Fruit fly (Drosophila melanogaster) whole organism, wandering third instar larva: ENCODE data around the gene CG7692.

Experiments used
- Abd-B ChIP-seq: fragments of >200 bp; optimal IDR thresholded peaks from 2 replicates; lab custom pipeline; 2017; ENCODE audit warnings: missing biosample characterization, missing genetic modification characterization
- CG32264 ChIP-seq: fragments of 200-800 bp; sonication (Bioruptor generic); optimal IDR thresholded peaks from 2 replicates; lab custom pipeline; 2016; ENCODE audit warnings: missing biosample characterization, missing genetic modification characterization
- CG9705 ChIP-seq: fragments of 200-800 bp; sonication (Bioruptor generic); optimal IDR thresholded peaks from 2 replicates; lab custom pipeline; 2018; ENCODE audit warnings: missing biosample characterization, mild to moderate bottlenecking, missing genetic modification characterization
- CrebA ChIP-seq: fragments of 200-800 bp; sonication (Bioruptor generic); optimal IDR thresholded peaks from 2 replicates; lab custom pipeline; 2016; ENCODE audit warnings: missing biosample characterization, mild to moderate bottlenecking, missing genetic modification characterization, borderline replicate concordance
- Dfd ChIP-seq: fragments of >200 bp; optimal IDR thresholded peaks from 2 replicates; lab custom pipeline; 2017; ENCODE audit warnings: missing biosample characterization, missing genetic modification characterization
- Dif ChIP-seq: fragments of 200-275, 200-300 bp; sonication (Bioruptor generic); optimal IDR thresholded peaks from 2 replicates; lab custom pipeline; 2018; ENCODE audit warnings: missing biosample characterization, missing genetic modification characterization; ENCODE audit not compliant: partially characterized antibody
- Hnf4 ChIP-seq: fragments of 200-800 bp; sonication (Bioruptor generic); optimal IDR thresholded peaks from 2 replicates; lab custom pipeline; 2016; ENCODE audit warnings: missing biosample characterization, mild to moderate bottlenecking, missing genetic modification characterization
- Hr83 ChIP-seq: fragments of 200-300 bp; sonication (Bioruptor generic); optimal IDR thresholded peaks from 2 replicates; lab custom pipeline; 2016; ENCODE audit warnings: missing biosample characterization, mild to moderate bottlenecking, missing genetic modification characterization, moderate library complexity; ENCODE audit not compliant: poor library complexity, severe bottlenecking
- Mio ChIP-seq: sonication (Bioruptor generic); optimal IDR thresholded peaks from 2 replicates; lab custom pipeline; 2016; ENCODE audit warnings: missing biosample characterization, missing genetic modification characterization
- N ChIP-seq: fragments of >200 bp; optimal IDR thresholded peaks from 2 replicates; lab custom pipeline; 2018; ENCODE audit warnings: missing biosample characterization, missing external identifiers, missing genetic modification characterization
- OdsH ChIP-seq: fragments of 200-800 bp; sonication (Bioruptor generic); optimal IDR thresholded peaks from 2 replicates; lab custom pipeline; 2016; ENCODE audit warnings: missing biosample characterization, mild to moderate bottlenecking, missing genetic modification characterization
- Rel ChIP-seq, 2 experiments: fragments of 200-800 bp; sonication (Bioruptor generic) in 1 of 2; optimal IDR thresholded peaks; 2 replicates in 1 of 2; 3 replicates in 1 of 2; lab custom pipeline; 2016 to 2019; ENCODE audit warnings: mild to moderate bottlenecking in 2 of 2, missing biosample characterization in 2 of 2, missing genetic modification characterization in 2 of 2, moderate library complexity in 1 of 2
- Sp1 ChIP-seq: fragments of 200-800 bp; sonication (Bioruptor generic); optimal IDR thresholded peaks from 3 replicates; lab custom pipeline; 2019; ENCODE audit warnings: missing biosample characterization, mild to moderate bottlenecking, missing genetic modification characterization, moderate library complexity
- brk ChIP-seq: fragments of 200-800 bp; sonication (Bioruptor generic); optimal IDR thresholded peaks from 2 replicates; lab custom pipeline; 2016; ENCODE audit warnings: missing biosample characterization, mild to moderate bottlenecking, missing genetic modification characterization
- dl ChIP-seq, 2 experiments: fragments of 175-275, 200-275 bp in 1 of 2; fragments of 200-275 bp in 1 of 2; sonication (Bioruptor generic); optimal IDR thresholded peaks; lab custom pipeline; 2018; ENCODE audit warnings: mild to moderate bottlenecking in 2 of 2, missing biosample characterization in 2 of 2, missing genetic modification characterization in 2 of 2, moderate library complexity in 2 of 2; ENCODE audit not compliant: partially characterized antibody in 2 of 2, insufficient read depth in 1 of 2
- dmrt93B ChIP-seq: fragments of 200-800 bp; sonication (Bioruptor generic); optimal IDR thresholded peaks from 2 replicates; lab custom pipeline; 2018; ENCODE audit warnings: missing biosample characterization, mild to moderate bottlenecking, missing genetic modification characterization
- dsf ChIP-seq: sonication (Bioruptor generic); optimal IDR thresholded peaks from 2 replicates; lab custom pipeline; 2016; ENCODE audit warnings: missing biosample characterization, missing genetic modification characterization, borderline replicate concordance
- ey ChIP-seq: fragments of 200-800 bp; sonication (Bioruptor generic); optimal IDR thresholded peaks from 2 replicates; lab custom pipeline; 2016; ENCODE audit warnings: missing biosample characterization, missing genetic modification characterization
- foxo ChIP-seq, 2 experiments: fragments of 200-800 bp; sonication (Bioruptor generic); optimal IDR thresholded peaks; 2 replicates in 1 of 2; 3 replicates in 1 of 2; lab custom pipeline; 2016 to 2017; ENCODE audit warnings: missing biosample characterization in 2 of 2, missing genetic modification characterization in 2 of 2
- h ChIP-seq: fragments of 200-800 bp; sonication (Bioruptor generic); optimal IDR thresholded peaks from 3 replicates; lab custom pipeline; 2016; ENCODE audit warnings: missing biosample characterization, mild to moderate bottlenecking, missing genetic modification characterization
- jim ChIP-seq: fragments of 175-275, 200-325 bp; sonication (Bioruptor generic); optimal IDR thresholded peaks from 2 replicates; lab custom pipeline; 2016; ENCODE audit warnings: missing biosample characterization, mild to moderate bottlenecking, missing genetic modification characterization
- lola ChIP-seq: fragments of >200 bp; optimal IDR thresholded peaks from 2 replicates; lab custom pipeline; 2017; ENCODE audit warnings: missing biosample characterization, missing genetic modification characterization
- psq ChIP-seq: fragments of 200-800 bp; sonication (Bioruptor generic); optimal IDR thresholded peaks from 3 replicates; lab custom pipeline; 2017; ENCODE audit warnings: missing biosample characterization, mild to moderate bottlenecking, missing genetic modification characterization, moderate library complexity
- rgr ChIP-seq: fragments of 200-800 bp; sonication (Bioruptor generic); optimal IDR thresholded peaks from 3 replicates; lab custom pipeline; 2016; ENCODE audit warnings: missing biosample characterization, mild to moderate bottlenecking, missing genetic modification characterization
- sage ChIP-seq: fragments of 200-800 bp; sonication (Bioruptor generic); optimal IDR thresholded peaks from 2 replicates; lab custom pipeline; 2016; ENCODE audit warnings: missing biosample characterization, mild to moderate bottlenecking, missing genetic modification characterization
- sv ChIP-seq: fragments of 200-800 bp; sonication (Bioruptor generic); optimal IDR thresholded peaks from 3 replicates; lab custom pipeline; 2016; ENCODE audit warnings: missing biosample characterization, missing genetic modification characterization
- tai ChIP-seq: sonication (Bioruptor generic); optimal IDR thresholded peaks from 2 replicates; lab custom pipeline; 2016; ENCODE audit warnings: missing biosample characterization, missing genetic modification characterization
- usp ChIP-seq: fragments of >200 bp; optimal IDR thresholded peaks from 2 replicates; lab custom pipeline; 2017; ENCODE audit warnings: missing biosample characterization, missing genetic modification characterization
- woc ChIP-seq: sonication (Bioruptor generic); optimal IDR thresholded peaks from 2 replicates; lab custom pipeline; 2016; ENCODE audit warnings: missing biosample characterization, mild to moderate bottlenecking, missing genetic modification characterization

CG7692 gene

dm6 chr3L:17351522-17351921 is at the start of gene CG7692:
CG7692 (plus strand) TSS chr3L:17351822.
- no peak for TF ChIP-seq Sp1 (GFP tag; lab: Kevin White, UChicago)
- TF ChIP-seq Hnf4, result no peak
- no peak for TF ChIP-seq dl (GFP tag; optimal IDR thresholded peaks at IDR 0.05; lab: Kevin White, UChicago; ENCODE audit: insufficient read depth in 1 of 2, partially characterized antibody in 2 of 2)
- no peak for TF ChIP-seq ey (GFP tag; lab: Kevin White, UChicago)
- TF ChIP-seq Dfd (GFP tag; lab: Kevin White, UChicago), result no peak
- no peak for TF ChIP-seq sage
- no peak for TF ChIP-seq CrebA
- TF ChIP-seq Dif (GFP tag; lab: Kevin White, UChicago), result no peak
- TF ChIP-seq psq, result no peak
- no peak for TF ChIP-seq lola (GFP tag; lab: Kevin White, UChicago)
- TF ChIP-seq usp (GFP tag; lab: Kevin White, UChicago), result no peak
- TF ChIP-seq tai, result no peak
- no peak for TF ChIP-seq Mio
- no peak for TF ChIP-seq OdsH (GFP tag; lab: Kevin White, UChicago)

DNA sequence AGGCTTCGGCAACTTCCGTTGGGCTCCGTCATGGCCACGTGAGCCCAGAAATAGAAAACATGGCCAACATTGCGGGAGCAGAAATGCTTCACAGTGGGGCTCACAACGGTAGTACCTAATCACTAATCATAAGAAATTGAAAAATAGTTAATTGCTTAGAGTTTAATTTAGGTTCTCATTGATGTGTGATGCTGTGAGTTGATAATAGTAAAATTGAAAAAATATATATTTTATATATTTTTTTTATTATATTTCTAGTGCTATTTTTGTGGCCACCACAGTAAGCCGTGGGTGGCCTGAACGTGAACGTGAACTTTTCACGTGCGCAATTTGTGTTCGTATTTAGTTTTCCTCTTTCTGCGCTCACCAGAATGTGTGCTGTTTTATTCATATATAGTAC is 41.1 kb upstream of the CG7692 start:
- TF ChIP-seq Abd-B (GFP tag; lab: Kevin White, UChicago) (no peak), Rel (GFP tag; optimal IDR thresholded peaks at IDR 0.05; lab: Kevin White, UChicago) (no peak), Rel (tag; optimal IDR thresholded peaks at IDR 0.05; lab: Kevin White, UChicago) (no peak), usp (GFP tag; lab: Kevin White, UChicago) (no peak), lola (GFP tag; lab: Kevin White, UChicago) (no peak), sv (GFP tag; lab: Kevin White, UChicago) (no peak), dl (GFP tag; optimal IDR thresholded peaks at IDR 0.05; lab: Kevin White, UChicago; ENCODE audit: insufficient read depth in 1 of 2, partially characterized antibody in 2 of 2) (no peak), rgr (GFP tag; lab: Kevin White, UChicago) (no peak), N (GFP tag; lab: Kevin White, UChicago) (no peak), dmrt93B (GFP tag; lab: Kevin White, UChicago) (no peak), Mio (no peak), psq (no peak), Dif (GFP tag; lab: Kevin White, UChicago) (no peak), CrebA (no peak), Dfd (GFP tag; lab: Kevin White, UChicago) (no peak), dsf (GFP tag; lab: Kevin White, UChicago) (no peak), brk (GFP tag; lab: Kevin White, UChicago) (no peak), jim (GFP tag; lab: Kevin White, UChicago) (no peak), CG9705 (no peak)

dm6 chr3L:17316220-17316619 is 35.4 kb upstream of the CG7692 start:
- no peak for TF ChIP-seq foxo (GFP tag; optimal IDR thresholded peaks at IDR 0.05; lab: Kevin White, UChicago)
- TF ChIP-seq CrebA, result no peak
- TF ChIP-seq Dfd (GFP tag; lab: Kevin White, UChicago), result no peak

DNA sequence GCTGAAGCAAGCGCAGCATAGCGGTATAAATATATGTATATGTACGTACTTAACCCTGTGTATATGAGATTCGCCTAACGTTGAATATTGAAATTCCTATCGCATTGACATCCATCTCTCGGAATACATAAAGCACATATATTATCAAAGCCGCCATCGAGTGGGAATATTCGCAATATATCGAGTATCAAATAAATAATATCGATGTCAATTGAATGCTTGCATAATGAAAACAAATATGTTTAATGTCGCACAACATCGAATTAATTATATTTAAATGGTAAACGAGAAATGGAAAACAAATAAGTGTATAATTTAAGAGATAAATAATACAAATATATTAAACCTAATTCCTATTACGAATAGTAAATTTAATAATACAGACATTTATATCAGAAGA is 30.9 kb upstream of the CG7692 start, which contains the start of gene ND-24L:
Gene ND-24L (minus strand): TSS at position 101 of the 400 bp plus-strand sequence.
- TF ChIP-seq Hr83 (no peak), ey (GFP tag; lab: Kevin White, UChicago) (no peak), CrebA (no peak), foxo (GFP tag; optimal IDR thresholded peaks at IDR 0.05; lab: Kevin White, UChicago) (no peak), N (GFP tag; lab: Kevin White, UChicago) (no peak), Rel (GFP tag; optimal IDR thresholded peaks at IDR 0.05; lab: Kevin White, UChicago) (no peak), Rel (tag; optimal IDR thresholded peaks at IDR 0.05; lab: Kevin White, UChicago) (no peak), psq (no peak), dl (GFP tag; optimal IDR thresholded peaks at IDR 0.05; lab: Kevin White, UChicago; ENCODE audit: insufficient read depth in 1 of 2, partially characterized antibody in 2 of 2) (no peak), h (GFP tag; lab: Kevin White, UChicago) (no peak), woc (GFP tag; lab: Kevin White, UChicago) (no peak)

- TF ChIP-seq brk (GFP tag; lab: Kevin White, UChicago) (no peak), CG32264 (no peak)
- TF ChIP-seq, all 38 proteins: peak for 0
Observed at dm6 chr3L:17322541-17322940, 29.1 kb upstream of the CG7692 start, which contains the start of gene CG13724. CG13724 (plus strand) TSS chr3L:17322841.
